Worm (Caenorhabditis elegans): Measurements from ENCODE around the gene enri-2.

The enri-2 gene

ce11 chrX:14502116-14502587, 43.5 kb upstream of the enri-2 start (continued):
- TF ChIP-seq egl-27 (tag; optimal IDR thresholded peaks at IDR 0.05) (no peak), nhr-47 (tag; optimal IDR thresholded peaks at IDR 0.05) (peak; percentile 63), irx-1 (tag; optimal IDR thresholded peaks at IDR 0.05) (peak; percentile 69), nhr-76 (tag; optimal IDR thresholded peaks at IDR 0.05) (no peak), C16A3.4 (tag; optimal IDR thresholded peaks at IDR 0.05) (peak; percentile 27)

ce11 chrX:14503282-14503681, 42.4 kb upstream of the enri-2 start:
- TF ChIP-seq lin-14 (GFP tag; optimal IDR thresholded peaks at IDR 0.05) (peak; percentile 47), unc-98 (GFP tag; IDR thresholded peaks at IDR 0.05) (no peak), pag-3 (tag; optimal IDR thresholded peaks at IDR 0.05; ENCODE audit: borderline replicate concordance, insufficient read depth) (no peak), nhr-77 (tag; optimal IDR thresholded peaks at IDR 0.05) (no peak), ceh-88 (GFP tag; IDR thresholded peaks at IDR 0.05) (no peak), zag-1 (tag; optimal IDR thresholded peaks at IDR 0.05) (no peak), nhr-20 (tag; optimal IDR thresholded peaks at IDR 0.05) (no peak), C04F5.9 (tag; optimal IDR thresholded peaks at IDR 0.05) (no peak), nhr-71 (tag; optimal IDR thresholded peaks at IDR 0.05) (peak; percentile 34), blmp-1 (tag; optimal IDR thresholded peaks at IDR 0.05) (peak; percentile 40), rnt-1 (tag; optimal IDR thresholded peaks at IDR 0.05) (peak; percentile 28), mef-2 (tag; optimal IDR thresholded peaks at IDR 0.05) (no peak)

ce11 chrX:14503800-14504550, 41.7 kb upstream of the enri-2 start, which contains the start of gene M163.1:
TSS of gene M163.1 (minus strand) at chrX:14503824.
- TF ChIP-seq grh-1 (GFP tag; IDR thresholded peaks at IDR 0.05) (0 out of 2 replicates have a peak, but pooled peaks have one; percentile 13), nhr-19 (GFP tag; conservative IDR thresholded peaks at IDR 0.05) (peak; percentile 37), nhr-71 (tag; optimal IDR thresholded peaks at IDR 0.05) (peak; percentile 52), nhr-20 (tag; optimal IDR thresholded peaks at IDR 0.05) (peak; percentile 52), lin-14 (GFP tag; optimal IDR thresholded peaks at IDR 0.05) (peak; percentile 53), elt-2 (tag; optimal IDR thresholded peaks at IDR 0.05) (peak; percentile 31), rnt-1 (tag; optimal IDR thresholded peaks at IDR 0.05) (peak; percentile 22), zip-4 (GFP tag; optimal IDR thresholded peaks at IDR 0.05) (no peak), ztf-11 (tag; optimal IDR thresholded peaks at IDR 0.05) (peak in 1 of 2 experiments; percentile 30), swsn-7 (tag; optimal IDR thresholded peaks at IDR 0.05) (no peak), snu-23 (GFP tag; optimal IDR thresholded peaks at IDR 0.05) (no peak), unc-130 (tag; optimal IDR thresholded peaks at IDR 0.05) (peak; percentile 3), nhr-85 (tag) (peak; percentile 73)

- TF ChIP-seq elt-2 (tag; optimal IDR thresholded peaks at IDR 0.05), result peak; percentile 30
- no peak for TF ChIP-seq skn-1 (tag; optimal IDR thresholded peaks at IDR 0.05)
Observed at ce11 chrX:14504551-14504902, 41.1 kb upstream of the enri-2 start.

ce11 chrX:14505578-14506353, 39.9 kb upstream of the enri-2 start:
- TF ChIP-seq nhr-28 (tag; optimal IDR thresholded peaks at IDR 0.05) (no peak), nhr-90 (tag; optimal IDR thresholded peaks at IDR 0.05; ENCODE audit: poor library complexity) (peak; percentile 52), lin-15B (tag; optimal IDR thresholded peaks at IDR 0.05) (no peak), pqm-1 (tag; optimal IDR thresholded peaks at IDR 0.05) (peak; percentile 57), nhr-85 (tag) (peak; percentile 96), lin-13 (GFP tag; optimal IDR thresholded peaks at IDR 0.05) (no peak), nhr-11 (tag; optimal IDR thresholded peaks at IDR 0.05) (no peak), snu-23 (GFP tag; optimal IDR thresholded peaks at IDR 0.05) (peak; percentile 71), F16B12.6 (tag; optimal IDR thresholded peaks at IDR 0.05) (peak; percentile 9), irx-1 (tag; optimal IDR thresholded peaks at IDR 0.05) (peak; percentile 35), lsy-2 (tag; optimal IDR thresholded peaks at IDR 0.05) (peak; percentile 14 to 42), elt-3 (tag; optimal IDR thresholded peaks at IDR 0.05) (peak; percentile 26 to 98 (median 58)), pax-3 (tag; optimal IDR thresholded peaks at IDR 0.05) (no peak), sup-37 (GFP tag; optimal IDR thresholded peaks at IDR 0.05) (no peak), mef-2 (tag; optimal IDR thresholded peaks at IDR 0.05) (no peak), dsc-1 (tag; optimal IDR thresholded peaks at IDR 0.05) (no peak), ama-1 (optimal IDR thresholded peaks at IDR 0.05) (no peak), skn-1 (tag; optimal IDR thresholded peaks at IDR 0.05) (peak; percentile 17), jun-1 (tag; optimal IDR thresholded peaks at IDR 0.05) (peak; percentile 7), elt-2 (tag; optimal IDR thresholded peaks at IDR 0.05) (peak; percentile 91), snpc-4 (tag; optimal IDR thresholded peaks at IDR 0.05) (no peak)

Measured in whole organism, L1 larva.